Worm (Caenorhabditis elegans) whole organism, L4 larva: ENCODE measurements around the gene flp-2.
A peak's percentile ranks its signal among the peaks of the same experiment; 100 is the strongest.

ENCODE experiments used
- D1046.2 ChIP-seq: fragments of 200-800 bp; sonication (Bioruptor generic); IDR thresholded peaks from 2 replicates; pipeline ENCODE4 v1.3.6; 2022; ENCODE audit warnings: missing genetic modification characterization, missing compliant biosample characterization
- T20F7.1 ChIP-seq: fragments of 200-800 bp; sonication (Bioruptor generic); optimal IDR thresholded peaks from 2 replicates; lab custom pipeline; 2018; ENCODE audit warnings: mild to moderate bottlenecking, missing genetic modification characterization, missing compliant biosample characterization
- T26A8.4 ChIP-seq: fragments of 200-800 bp; sonication (Bioruptor generic); IDR thresholded peaks from 2 replicates; pipeline ENCODE4 v1.3.6; 2022; ENCODE audit warnings: missing genetic modification characterization, missing compliant biosample characterization
- ZK337.2 ChIP-seq: fragments of 200-800 bp; sonication (Bioruptor generic); IDR thresholded peaks from 2 replicates; pipeline ENCODE4 v1.3.6; 2022; ENCODE audit warnings: missing genetic modification reagents, missing genetic modification characterization, missing compliant biosample characterization
- aly-2 ChIP-seq: sonication (generic microtip); optimal IDR thresholded peaks from 2 replicates; lab custom pipeline; 2018; ENCODE audit warnings: missing biosample characterization, missing genetic modification characterization
- ama-1 ChIP-seq: fragments of 150-350 bp; optimal IDR thresholded peaks from 2 replicates; lab custom pipeline; 2014; ENCODE audit warnings: inconsistent platforms, mixed read lengths
- cey-2 ChIP-seq: sonication (generic microtip); optimal IDR thresholded peaks from 3 replicates; lab custom pipeline; 2017; ENCODE audit warnings: missing genetic modification characterization, mild to moderate bottlenecking, missing compliant biosample characterization, antibody characterized with exemption, borderline replicate concordance; ENCODE audit not compliant: insufficient read depth
- daf-12 ChIP-seq: fragments of 150-350 bp; optimal IDR thresholded peaks from 2 replicates; lab custom pipeline; 2014; ENCODE audit warnings: missing biosample characterization, missing genetic modification reagents, missing genetic modification characterization
- daf-16 ChIP-seq, 3 experiments: sonication (generic microtip); optimal IDR thresholded peaks; 2 replicates each; lab custom pipeline; 2016 to 2017; ENCODE audit warnings: missing genetic modification characterization in 3 of 3, missing genetic modification reagents in 3 of 3, mild to moderate bottlenecking in 2 of 3, missing compliant biosample characterization in 2 of 3, missing biosample characterization in 1 of 3, moderate library complexity in 1 of 3
- daf-8 ChIP-seq: fragments of 200-800 bp; sonication (Bioruptor generic); IDR thresholded peaks from 2 replicates; pipeline ENCODE4 v1.3.6; 2022; ENCODE audit warnings: missing genetic modification characterization, missing compliant biosample characterization
- dmd-6 ChIP-seq: fragments of 200-800 bp; sonication (Bioruptor generic); IDR thresholded peaks from 2 replicates; pipeline ENCODE4 v1.3.6; 2022; ENCODE audit warnings: missing genetic modification reagents, missing genetic modification characterization, missing compliant biosample characterization
- dve-1 ChIP-seq: sonication (generic microtip); optimal IDR thresholded peaks from 2 replicates; lab custom pipeline; 2017; ENCODE audit warnings: antibody characterized with exemption, mild to moderate bottlenecking, missing genetic modification characterization, missing compliant biosample characterization; ENCODE audit not compliant: insufficient read depth
- hlh-11 ChIP-seq: fragments of 200-800 bp; sonication (Bioruptor generic); optimal IDR thresholded peaks from 2 replicates; lab custom pipeline; 2018; ENCODE audit warnings: mild to moderate bottlenecking, missing genetic modification characterization, missing compliant biosample characterization
- hlh-30 ChIP-seq: sonication (generic microtip); optimal IDR thresholded peaks from 2 replicates; lab custom pipeline; 2017; ENCODE audit warnings: antibody characterized with exemption, mild to moderate bottlenecking, missing genetic modification characterization, missing compliant biosample characterization; ENCODE audit not compliant: insufficient read depth
- hmg-1.1 ChIP-seq: fragments of 200-800 bp; sonication (Bioruptor generic); IDR thresholded peaks from 2 replicates; pipeline ENCODE4 v1.3.6; 2022; ENCODE audit warnings: missing genetic modification reagents, missing genetic modification characterization, missing compliant biosample characterization
- lim-7 ChIP-seq: fragments of 200-800 bp; sonication (Bioruptor generic); IDR thresholded peaks from 2 replicates; pipeline ENCODE4 v1.3.6; 2022; ENCODE audit warnings: missing genetic modification characterization, missing compliant biosample characterization
- lin-13 ChIP-seq: fragments of 150-350 bp; optimal IDR thresholded peaks from 2 replicates; lab custom pipeline; 2014; ENCODE audit warnings: missing biosample characterization, missing genetic modification reagents, missing genetic modification characterization
- lsy-2 ChIP-seq, 2 experiments: fragments of 150-350 bp in 1 of 2; sonication (generic microtip) in 1 of 2; optimal IDR thresholded peaks; 2 replicates each; lab custom pipeline; 2014 to 2017; ENCODE audit warnings: missing biosample characterization in 2 of 2, missing genetic modification characterization in 2 of 2
- madf-9 ChIP-seq: fragments of 200-800 bp; sonication (Bioruptor generic); conservative IDR thresholded peaks from 2 replicates; pipeline ENCODE4 v1.3.6; 2022; ENCODE audit warnings: missing genetic modification reagents, missing genetic modification characterization, missing compliant biosample characterization
- mdl-1 ChIP-seq, 2 experiments: fragments of 150-350 bp in 1 of 2; sonication (generic microtip) in 1 of 2; optimal IDR thresholded peaks; 2 replicates each; lab custom pipeline; 2014 to 2017; ENCODE audit warnings: missing biosample characterization in 2 of 2, missing genetic modification characterization in 2 of 2
- mep-1 ChIP-seq: fragments of 150-350 bp; sonication (generic microtip); optimal IDR thresholded peaks from 3 replicates; lab custom pipeline; 2014; ENCODE audit warnings: missing biosample characterization, missing genetic modification characterization
- mes-2 ChIP-seq: sonication (generic microtip); optimal IDR thresholded peaks from 2 replicates; lab custom pipeline; 2016; ENCODE audit warnings: missing genotype, mild to moderate bottlenecking, missing genetic modification characterization, missing compliant biosample characterization; ENCODE audit not compliant: poor library complexity, severe bottlenecking
- mxl-3 ChIP-seq: fragments of 200-800 bp; sonication (Bioruptor generic); optimal IDR thresholded peaks from 2 replicates; lab custom pipeline; 2018; ENCODE audit warnings: mild to moderate bottlenecking, missing genetic modification characterization, missing compliant biosample characterization
- nhr-10 ChIP-seq: fragments of 150-350 bp; optimal IDR thresholded peaks from 2 replicates; lab custom pipeline; 2014; ENCODE audit warnings: missing biosample characterization, missing genetic modification characterization
- nhr-102 ChIP-seq: sonication (generic microtip); optimal IDR thresholded peaks from 2 replicates; lab custom pipeline; 2016; ENCODE audit warnings: mild to moderate bottlenecking, missing genetic modification characterization, moderate library complexity, missing compliant biosample characterization
- nhr-111 ChIP-seq: fragments of 200-800 bp; sonication (Bioruptor generic); optimal IDR thresholded peaks from 2 replicates; lab custom pipeline; 2018; ENCODE audit warnings: mild to moderate bottlenecking, missing genetic modification characterization, missing compliant biosample characterization
- nhr-237 ChIP-seq: sonication (generic microtip); optimal IDR thresholded peaks from 2 replicates; lab custom pipeline; 2017; ENCODE audit warnings: missing biosample characterization, missing genetic modification characterization
- nhr-28 ChIP-seq: fragments of 150-350 bp; optimal IDR thresholded peaks from 2 replicates; lab custom pipeline; 2014; ENCODE audit warnings: missing biosample characterization, missing genetic modification characterization
- nhr-42 ChIP-seq: fragments of 200-800 bp; sonication (Bioruptor generic); IDR thresholded peaks from 2 replicates; pipeline ENCODE4 v1.3.6; 2022; ENCODE audit warnings: missing genetic modification characterization, missing compliant biosample characterization
- nhr-6 ChIP-seq: fragments of 150-350 bp; optimal IDR thresholded peaks from 2 replicates; lab custom pipeline; 2014; ENCODE audit warnings: missing biosample characterization, missing genetic modification characterization
- nhr-76 ChIP-seq: fragments of 150-350 bp; optimal IDR thresholded peaks from 2 replicates; lab custom pipeline; 2014; ENCODE audit warnings: missing biosample characterization, missing genetic modification characterization
- pqm-1 ChIP-seq: sonication (generic microtip); optimal IDR thresholded peaks from 2 replicates; lab custom pipeline; 2017; ENCODE audit warnings: missing biosample characterization, missing genetic modification characterization
- set-16 ChIP-seq: fragments of 200-800 bp; sonication (Bioruptor generic); IDR thresholded peaks from 2 replicates; pipeline ENCODE4 v1.3.6; 2022; ENCODE audit warnings: missing genetic modification reagents, missing genetic modification characterization, missing compliant biosample characterization
- snpc-4 ChIP-seq: fragments of 150-350 bp; optimal IDR thresholded peaks from 2 replicates; lab custom pipeline; 2014; ENCODE audit warnings: missing biosample characterization, missing genetic modification characterization
- zag-1 ChIP-seq: fragments of 150-350 bp; optimal IDR thresholded peaks from 2 replicates; lab custom pipeline; 2014; ENCODE audit warnings: missing biosample characterization, missing genetic modification characterization

flp-2 gene

ce11 chrX:10079230-10079629 is 15.8 kb downstream of the flp-2 start (continued):
- TF ChIP-seq D1046.2 (GFP tag; lab: Robert Waterston, UW), result no peak
- TF ChIP-seq zag-1 (tag; lab: Kevin White, UChicago), result no peak

- TF ChIP-seq mes-2 (tag; lab: Kevin White, UChicago), result peak; percentile 58
- TF ChIP-seq nhr-237 (tag; lab: Kevin White, UChicago), result no peak
- TF ChIP-seq, all 104 proteins: peak for 1
Measured at ce11 chrX:10078637-10079036, 16.4 kb downstream of the flp-2 start.

DNA sequence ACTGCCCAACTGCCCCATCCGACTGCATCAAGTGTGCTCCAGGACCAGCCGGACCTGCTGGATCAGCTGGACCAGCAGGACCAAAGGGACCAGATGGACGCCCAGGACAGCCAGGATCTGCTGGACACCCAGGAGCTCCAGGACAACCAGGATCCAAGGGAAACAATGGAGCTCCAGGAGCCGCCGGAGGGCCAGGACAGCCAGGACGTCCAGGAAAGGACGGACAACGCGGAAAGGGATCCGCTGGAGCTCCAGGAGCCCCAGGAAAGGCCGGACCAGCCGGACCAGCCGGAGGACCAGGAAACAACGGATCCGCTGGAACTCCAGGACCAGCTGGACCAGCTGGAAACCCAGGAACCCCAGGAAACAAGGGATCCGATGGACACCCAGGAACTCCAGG is 17.0 kb downstream of the flp-2 start:
- TF ChIP-seq lsy-2 (tag; optimal IDR thresholded peaks at IDR 0.05; lab: Kevin White, UChicago) (no peak), daf-8 (GFP tag; lab: Robert Waterston, UW) (no peak), nhr-6 (tag; lab: Kevin White, UChicago) (no peak), mes-2 (tag; lab: Kevin White, UChicago) (peak; percentile 4), set-16 (peak; percentile 98), aly-2 (tag; lab: Kevin White, UChicago) (no peak)
- TF ChIP-seq, all 104 proteins: peak for 2

- no peak for TF ChIP-seq lin-13 (GFP tag; lab: Kevin White, UChicago)
- no peak for TF ChIP-seq madf-9 (GFP tag; lab: Robert Waterston, UW)
- TF ChIP-seq hlh-30 (tag; lab: Kevin White, UChicago), result peak; percentile 11
- peak; percentile 46 for TF ChIP-seq nhr-10
Measured at ce11 chrX:10077297-10077696, 17.7 kb downstream of the flp-2 start, which contains the start of gene col-176. TSS of gene col-176 (plus strand) at chrX:10077597.

DNA sequence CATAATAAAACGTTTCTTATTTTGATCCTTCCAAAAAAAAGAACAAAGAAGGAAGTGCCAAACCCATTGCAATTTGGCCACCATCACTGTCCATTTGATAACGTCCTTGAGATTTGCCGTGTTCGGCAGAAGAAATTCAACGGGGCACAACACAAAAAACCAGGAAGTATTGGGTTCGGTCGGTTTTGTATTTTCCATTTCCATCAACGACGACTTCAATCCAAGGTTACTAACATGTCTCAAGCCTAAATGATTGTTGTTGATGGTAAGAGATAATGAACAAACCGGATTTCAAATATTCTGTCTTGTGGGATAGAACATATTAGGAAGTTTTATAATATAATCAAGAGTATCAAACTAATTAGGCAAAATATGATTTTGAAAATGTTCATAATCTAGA is 18.7 kb downstream of the flp-2 start:
- TF ChIP-seq T26A8.4 (GFP tag; lab: Robert Waterston, UW) (0 out of 2 replicates have a peak, but pooled peaks have one; percentile 17), T20F7.1 (GFP tag; lab: Kevin White, UChicago) (no peak)
- TF ChIP-seq, all 104 proteins: peak for 1

DNA sequence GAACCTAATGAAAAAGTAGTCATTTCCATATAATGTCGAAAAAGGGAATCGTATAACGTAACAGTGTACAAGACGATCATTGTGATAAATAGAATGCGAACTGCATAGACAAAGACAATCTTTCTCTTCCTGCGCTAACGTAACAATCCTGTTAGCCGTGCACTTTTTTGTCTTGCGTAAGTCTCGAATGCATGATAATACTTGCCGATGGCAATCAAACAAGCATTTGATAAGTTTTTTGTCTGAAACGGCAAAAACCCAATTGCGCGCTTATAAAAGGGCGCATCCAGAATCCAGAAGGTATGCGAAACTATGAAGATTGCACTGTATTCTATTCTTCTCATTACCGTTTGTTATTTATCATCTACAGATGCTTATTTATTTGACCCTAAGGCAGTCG is 20.1 kb downstream of the flp-2 start, which contains the start of gene dao-4:
Gene dao-4 (plus strand): TSS at position 301 of the 400 bp plus-strand sequence.
- TF ChIP-seq nhr-111 (GFP tag; lab: Kevin White, UChicago) (no peak), nhr-76 (tag; lab: Kevin White, UChicago) (no peak), aly-2 (tag; lab: Kevin White, UChicago) (no peak), hmg-1.1 (GFP tag; lab: Robert Waterston, UW) (no peak), nhr-6 (tag; lab: Kevin White, UChicago) (no peak), cey-2 (tag; lab: Kevin White, UChicago) (no peak), ZK337.2 (GFP tag; lab: Robert Waterston, UW) (no peak), mxl-3 (GFP tag; lab: Kevin White, UChicago) (no peak), snpc-4 (no peak)

ce11 chrX:10074233-10074632 is 20.8 kb downstream of the flp-2 start, which contains the start of gene ZC373.5:
TSS of gene ZC373.5 (minus strand) at chrX:10074391.
- TF ChIP-seq dve-1 (tag; lab: Kevin White, UChicago) (peak; percentile 79), nhr-102 (peak; percentile 1), hlh-11 (tag; lab: Kevin White, UChicago) (peak; percentile 60), ama-1 (lab: Kevin White, UChicago) (no peak), mep-1 (tag; lab: Kevin White, UChicago) (peak; percentile 9), lsy-2 (tag; optimal IDR thresholded peaks at IDR 0.05; lab: Kevin White, UChicago) (peak in 1 of 2 experiments; percentile 32), mes-2 (tag; lab: Kevin White, UChicago) (peak; percentile 41), nhr-28 (peak; percentile 77), mdl-1 (tag; optimal IDR thresholded peaks at IDR 0.05; lab: Kevin White, UChicago) (peak in 1 of 2 experiments; percentile 11), nhr-42 (GFP tag; lab: Robert Waterston, UW) (no peak), dmd-6 (GFP tag; lab: Robert Waterston, UW) (peak; percentile 58), daf-12 (tag; lab: Kevin White, UChicago) (no peak), hlh-30 (tag; lab: Kevin White, UChicago) (peak; percentile 46), nhr-6 (tag; lab: Kevin White, UChicago) (peak; percentile 29), lim-7 (GFP tag; lab: Robert Waterston, UW) (no peak), pqm-1 (tag; lab: Kevin White, UChicago) (peak; percentile 50), daf-16 (GFP tag; optimal IDR thresholded peaks at IDR 0.05; lab: Kevin White, UChicago) (no peak), daf-16 (tag; optimal IDR thresholded peaks at IDR 0.05; lab: Kevin White, UChicago) (peak; percentile 87)
